Worm (Caenorhabditis elegans): ENCODE data around the gene gtr-1.

- TF ChIP-seq ceh-31 (tag; optimal IDR thresholded peaks at IDR 0.05) = no peak
- TF ChIP-seq K09A11.1 (tag; optimal IDR thresholded peaks at IDR 0.05; ENCODE audit: insufficient read depth) = no peak
Measured at ce11 chrX:770537-770936, 32.0 kb upstream of the gtr-1 start, which contains the start of gene T04G9.7.
